4 worm cellular contexts compared by ENCODE assay signal in genomic region chrII:8131413-8131966, ce11.
TF ChIP-seq lines count a peak whose summit lies in the region.

No protein-coding gene starts in this region.

TF ChIP-seq in whole organism, L1 larva, 84 proteins besides CTCF, POLR2A, EP300 and RAD21 (continued from another document):
- TF ChIP-seq egl-13 (tag; optimal IDR thresholded peaks at IDR 0.05; lab: Kevin White, UChicago) (peak; percentile 9), ceh-82 (tag; optimal IDR thresholded peaks at IDR 0.05; lab: Kevin White, UChicago) (peak in 1 of 3 experiments; percentile 53), nhr-71 (tag; optimal IDR thresholded peaks at IDR 0.05; lab: Kevin White, UChicago) (peak; percentile 71), nhr-20 (tag; optimal IDR thresholded peaks at IDR 0.05; lab: Kevin White, UChicago) (peak; percentile 69), nhr-85 (tag; lab: Kevin White, UChicago) (peak; percentile 97), nhr-47 (tag; optimal IDR thresholded peaks at IDR 0.05; lab: Kevin White, UChicago) (peak; percentile 24), jun-1 (tag; optimal IDR thresholded peaks at IDR 0.05; lab: Kevin White, UChicago) (peak; percentile 66), nhr-76 (tag; optimal IDR thresholded peaks at IDR 0.05; lab: Kevin White, UChicago) (no peak), ceh-8 (GFP tag; optimal IDR thresholded peaks at IDR 0.05; lab: Kevin White, UChicago) (peak; percentile 24), unc-130 (tag; optimal IDR thresholded peaks at IDR 0.05; lab: Kevin White, UChicago) (peak; percentile 68), mef-2 (tag; optimal IDR thresholded peaks at IDR 0.05; lab: Kevin White, UChicago) (peak; percentile 2), ets-5 (GFP tag; IDR thresholded peaks at IDR 0.05; lab: Robert Waterston, UW) (no peak), nhr-19 (GFP tag; conservative IDR thresholded peaks at IDR 0.05; lab: Robert Waterston, UW) (0 out of 2 replicates have a peak, but pooled peaks have one; percentile 29), lin-35 (GFP tag; optimal IDR thresholded peaks at IDR 0.05; lab: Kevin White, UChicago) (peak; percentile 5 to 67), zag-1 (tag; optimal IDR thresholded peaks at IDR 0.05; lab: Kevin White, UChicago) (no peak), elt-3 (tag; optimal IDR thresholded peaks at IDR 0.05; lab: Kevin White, UChicago) (peak in 5 of 6 experiments; percentile 20 to 83 (median 53)), unc-98 (GFP tag; IDR thresholded peaks at IDR 0.05; lab: Robert Waterston, UW) (no peak), F16B12.6 (tag; optimal IDR thresholded peaks at IDR 0.05; lab: Kevin White, UChicago) (peak; percentile 17)

TF ChIP-seq in whole organism, L3 larva, 47 proteins besides CTCF, POLR2A, EP300 and RAD21 (continued from another document):
- TF ChIP-seq pha-4 (tag; optimal IDR thresholded peaks at IDR 0.05; lab: Kevin White, UChicago) (peak; percentile 62), nhr-237 (tag; optimal IDR thresholded peaks at IDR 0.05; lab: Kevin White, UChicago) (no peak), ZK546.5 (tag; optimal IDR thresholded peaks at IDR 0.05; lab: Kevin White, UChicago) (no peak), elt-2 (tag; optimal IDR thresholded peaks at IDR 0.05; lab: Kevin White, UChicago) (no peak), lsy-12 (tag; optimal IDR thresholded peaks at IDR 0.05; lab: Kevin White, UChicago) (peak; percentile 38), lin-39 (tag; optimal IDR thresholded peaks at IDR 0.05; lab: Kevin White, UChicago) (peak; percentile 93), eor-1 (tag; optimal IDR thresholded peaks at IDR 0.05; lab: Kevin White, UChicago) (no peak), mdl-1 (tag; optimal IDR thresholded peaks at IDR 0.05; lab: Kevin White, UChicago) (no peak), ceh-82 (tag; optimal IDR thresholded peaks at IDR 0.05; lab: Kevin White, UChicago) (no peak)
TF ChIP-seq in whole organism, L3 larva: peak in this region for 19.

TF ChIP-seq in whole organism, L4 larva, 104 proteins besides CTCF, POLR2A, EP300 and RAD21 (continued from another document):
- TF ChIP-seq ceh-82 (tag; optimal IDR thresholded peaks at IDR 0.05; lab: Kevin White, UChicago): no peak
- TF ChIP-seq daf-16 (GFP tag; optimal IDR thresholded peaks at IDR 0.05; lab: Kevin White, UChicago): peak in 1 of 2 experiments; percentile 43
- no peak for TF ChIP-seq daf-16 (tag; optimal IDR thresholded peaks at IDR 0.05; lab: Kevin White, UChicago)
- no peak for TF ChIP-seq ces-1 (GFP tag; optimal IDR thresholded peaks at IDR 0.05; lab: Kevin White, UChicago)
- no peak for TF ChIP-seq cey-2 (tag; optimal IDR thresholded peaks at IDR 0.05; lab: Kevin White, UChicago; ENCODE audit: borderline replicate concordance, insufficient read depth)
- TF ChIP-seq T20F7.1 (GFP tag; optimal IDR thresholded peaks at IDR 0.05; lab: Kevin White, UChicago): no peak
- TF ChIP-seq dmd-6 (GFP tag; IDR thresholded peaks at IDR 0.05; lab: Robert Waterston, UW): no peak
- peak; percentile 31 for TF ChIP-seq spr-1 (tag; optimal IDR thresholded peaks at IDR 0.05; lab: Kevin White, UChicago)
- TF ChIP-seq F26F4.8 (GFP tag; conservative IDR thresholded peaks at IDR 0.05; lab: Robert Waterston, UW): no peak
- no peak for TF ChIP-seq zip-11 (GFP tag; IDR thresholded peaks at IDR 0.05; lab: Robert Waterston, UW)
- TF ChIP-seq nhr-41 (GFP tag; IDR thresholded peaks at IDR 0.05; lab: Robert Waterston, UW): no peak
- no peak for TF ChIP-seq duxl-1 (tag; optimal IDR thresholded peaks at IDR 0.05; lab: Kevin White, UChicago; ENCODE audit: poor library complexity)
- TF ChIP-seq zfp-2 (tag; optimal IDR thresholded peaks at IDR 0.05; lab: Kevin White, UChicago): no peak
- peak; percentile 35 for TF ChIP-seq mxl-3 (GFP tag; optimal IDR thresholded peaks at IDR 0.05; lab: Kevin White, UChicago)
- no peak for TF ChIP-seq unc-130 (GFP tag; optimal IDR thresholded peaks at IDR 0.05; lab: Kevin White, UChicago)
- TF ChIP-seq lsy-2 (tag; optimal IDR thresholded peaks at IDR 0.05; lab: Kevin White, UChicago): peak; percentile 46 to 78
- no peak for TF ChIP-seq F44E2.7 (GFP tag; IDR thresholded peaks at IDR 0.05; lab: Robert Waterston, UW)
- TF ChIP-seq Y105C5A.15 (GFP tag; IDR thresholded peaks at IDR 0.05; lab: Robert Waterston, UW): no peak
- TF ChIP-seq nhr-102 (tag; optimal IDR thresholded peaks at IDR 0.05; lab: Kevin White, UChicago): peak; percentile 9
- peak; percentile 43 for TF ChIP-seq mes-2 (tag; optimal IDR thresholded peaks at IDR 0.05; lab: Kevin White, UChicago; ENCODE audit: poor library complexity, severe bottlenecking)
- TF ChIP-seq hlh-11 (tag; optimal IDR thresholded peaks at IDR 0.05; lab: Kevin White, UChicago): peak; percentile 49
- peak; percentile 42 for TF ChIP-seq nhr-25 (tag; optimal IDR thresholded peaks at IDR 0.05; lab: Kevin White, UChicago; ENCODE audit: borderline replicate concordance, insufficient read depth)
- TF ChIP-seq hmg-1.1 (GFP tag; IDR thresholded peaks at IDR 0.05; lab: Robert Waterston, UW): peak; percentile 67
- TF ChIP-seq daf-19 (GFP tag; conservative IDR thresholded peaks at IDR 0.05; lab: Robert Waterston, UW): no peak
- peak; percentile 82; the same call in 1 of the 2 replicates for TF ChIP-seq ctbp-1 (GFP tag; IDR thresholded peaks at IDR 0.05; lab: Robert Waterston, UW)
- TF ChIP-seq tra-1 (GFP tag; IDR thresholded peaks at IDR 0.05; lab: Robert Waterston, UW): 0 out of 2 replicates have a peak, but pooled peaks have one; percentile 15
- TF ChIP-seq aha-1 (tag; lab: Kevin White, UChicago): peak; percentile 97
- peak; percentile 59 for TF ChIP-seq F37D6.2 (tag; optimal IDR thresholded peaks at IDR 0.05; lab: Kevin White, UChicago)
- peak; percentile 32; the same call in 1 of the 2 replicates for TF ChIP-seq lin-38 (GFP tag; IDR thresholded peaks at IDR 0.05; lab: Robert Waterston, UW)
- no peak for TF ChIP-seq ztf-11 (tag; optimal IDR thresholded peaks at IDR 0.05; lab: Kevin White, UChicago)
- no peak for TF ChIP-seq saeg-2 (GFP tag; IDR thresholded peaks at IDR 0.05; lab: Robert Waterston, UW)
- no peak for TF ChIP-seq zfp-3 (GFP tag; conservative IDR thresholded peaks at IDR 0.05; lab: Robert Waterston, UW)
- no peak for TF ChIP-seq ceh-62 (tag; optimal IDR thresholded peaks at IDR 0.05; lab: Kevin White, UChicago)
- no peak for TF ChIP-seq egl-27 (tag; optimal IDR thresholded peaks at IDR 0.05; lab: Kevin White, UChicago)
- TF ChIP-seq dmd-9 (GFP tag; IDR thresholded peaks at IDR 0.05; lab: Robert Waterston, UW): no peak
- TF ChIP-seq F49E8.2 (tag; optimal IDR thresholded peaks at IDR 0.05; lab: Kevin White, UChicago; ENCODE audit: borderline replicate concordance): no peak
- peak; percentile 73 for TF ChIP-seq nhr-11 (tag; optimal IDR thresholded peaks at IDR 0.05; lab: Kevin White, UChicago)
- TF ChIP-seq D1046.2 (GFP tag; IDR thresholded peaks at IDR 0.05; lab: Robert Waterston, UW): 0 out of 2 replicates have a peak, but pooled peaks have one; percentile 57
- no peak for TF ChIP-seq jun-1 (tag; optimal IDR thresholded peaks at IDR 0.05; lab: Kevin White, UChicago)
- TF ChIP-seq spr-3 (GFP tag; optimal IDR thresholded peaks at IDR 0.05; lab: Kevin White, UChicago): no peak
- no peak for TF ChIP-seq ZK337.2 (GFP tag; IDR thresholded peaks at IDR 0.05; lab: Robert Waterston, UW)
- no peak for TF ChIP-seq ztf-7 (tag; optimal IDR thresholded peaks at IDR 0.05; lab: Kevin White, UChicago)

TF ChIP-seq in whole organism, late embryonic, 69 proteins besides CTCF, POLR2A, EP300 and RAD21 (continued from another document):
- no peak for TF ChIP-seq dmd-4 (tag; optimal IDR thresholded peaks at IDR 0.05; lab: Kevin White, UChicago; ENCODE audit: borderline replicate concordance)
- no peak for TF ChIP-seq hlh-13 (GFP tag; optimal IDR thresholded peaks at IDR 0.05; lab: Kevin White, UChicago)
